Worm (Caenorhabditis elegans) whole organism, L2 larva: ENCODE results near the gene srh-216.

Experiments
- C34F6.9 ChIP-seq: fragments of 150-350 bp; optimal IDR thresholded peaks from 2 replicates; lab custom pipeline; 2014; ENCODE audit warnings: missing biosample characterization, missing genetic modification characterization
- F13H6.1 ChIP-seq: sonication (generic microtip); optimal IDR thresholded peaks from 2 replicates; lab custom pipeline; 2016; ENCODE audit warnings: missing genetic modification characterization, missing compliant biosample characterization
- R02D3.7 ChIP-seq: fragments of 150-350 bp; optimal IDR thresholded peaks from 2 replicates; lab custom pipeline; 2014; ENCODE audit warnings: missing biosample characterization, missing genetic modification characterization
- Y55F3AM.14 ChIP-seq: fragments of 200-800 bp; sonication (Bioruptor generic); optimal IDR thresholded peaks from 2 replicates; lab custom pipeline; 2018; ENCODE audit warnings: mild to moderate bottlenecking, missing genetic modification characterization, missing compliant biosample characterization
- alr-1 ChIP-seq: fragments of 150-350 bp; optimal IDR thresholded peaks from 2 replicates; lab custom pipeline; 2014; ENCODE audit warnings: missing biosample characterization, missing genetic modification characterization
- aly-2 ChIP-seq: fragments of 150-350 bp; optimal IDR thresholded peaks from 2 replicates; lab custom pipeline; 2014; ENCODE audit warnings: missing biosample characterization, missing genetic modification characterization
- ama-1 ChIP-seq: fragments of 150-350 bp; optimal IDR thresholded peaks from 2 replicates; lab custom pipeline; 2018; ENCODE audit warnings: inconsistent platforms
- ceh-82 ChIP-seq: fragments of 150-350 bp; optimal IDR thresholded peaks from 2 replicates; lab custom pipeline; 2014; ENCODE audit warnings: missing biosample characterization, missing genetic modification characterization
- crh-2 ChIP-seq: sonication (generic microtip); optimal IDR thresholded peaks from 2 replicates; lab custom pipeline; 2017; ENCODE audit warnings: missing biosample characterization, missing genetic modification characterization
- dmd-4 ChIP-seq: sonication (generic microtip); optimal IDR thresholded peaks from 2 replicates; lab custom pipeline; 2017; ENCODE audit warnings: missing biosample characterization, missing genetic modification characterization
- egl-27 ChIP-seq: sonication (generic microtip); optimal IDR thresholded peaks from 3 replicates; lab custom pipeline; 2017; ENCODE audit warnings: missing biosample characterization, missing genetic modification reagents, missing genetic modification characterization
- gmeb-1 ChIP-seq: fragments of 150-350 bp; optimal IDR thresholded peaks from 2 replicates; lab custom pipeline; 2014; ENCODE audit warnings: missing biosample characterization, missing genetic modification characterization
- lin-11 ChIP-seq: fragments of 150-350 bp; sonication (generic microtip); optimal IDR thresholded peaks from 2 replicates; lab custom pipeline; 2014; ENCODE audit warnings: missing biosample characterization, missing genetic modification characterization, inconsistent platforms, mixed read lengths
- lin-39 ChIP-seq: fragments of 150-350 bp; optimal IDR thresholded peaks from 2 replicates; lab custom pipeline; 2014; ENCODE audit warnings: missing biosample characterization, missing genetic modification reagents, missing genetic modification characterization
- lsy-2 ChIP-seq, 2 experiments: fragments of 150-350 bp in 1 of 2; sonication (generic microtip) in 1 of 2; optimal IDR thresholded peaks; 2 replicates each; lab custom pipeline; 2014 to 2017; ENCODE audit warnings: missing biosample characterization in 2 of 2, missing genetic modification characterization in 2 of 2
- mab-5 ChIP-seq: fragments of 150-350 bp; optimal IDR thresholded peaks from 2 replicates; lab custom pipeline; 2014; ENCODE audit warnings: missing biosample characterization, missing genetic modification characterization
- mbf-1 ChIP-seq: sonication (generic microtip); optimal IDR thresholded peaks from 2 replicates; lab custom pipeline; 2017; ENCODE audit warnings: missing biosample characterization, missing genetic modification characterization
- mdl-1 ChIP-seq, 2 experiments: fragments of 150-350 bp in 1 of 2; sonication (generic microtip) in 1 of 2; optimal IDR thresholded peaks; 2 replicates each; lab custom pipeline; 2017; ENCODE audit warnings: missing biosample characterization in 2 of 2, missing genetic modification characterization in 2 of 2
- nhr-10 ChIP-seq: sonication (generic microtip); optimal IDR thresholded peaks from 2 replicates; lab custom pipeline; 2017; ENCODE audit warnings: missing biosample characterization, missing genetic modification characterization
- nhr-12 ChIP-seq: fragments of 150-350 bp; optimal IDR thresholded peaks from 2 replicates; lab custom pipeline; 2014; ENCODE audit warnings: missing biosample characterization, missing genetic modification characterization
- nhr-129 ChIP-seq: fragments of 150-350 bp; optimal IDR thresholded peaks from 2 replicates; lab custom pipeline; 2014; ENCODE audit warnings: missing biosample characterization, missing genetic modification characterization
- nhr-23 ChIP-seq: fragments of 150-350 bp; optimal IDR thresholded peaks from 2 replicates; lab custom pipeline; 2014; ENCODE audit warnings: missing biosample characterization, missing genetic modification reagents, missing genetic modification characterization
- nhr-237 ChIP-seq: fragments of 150-350 bp; optimal IDR thresholded peaks from 2 replicates; lab custom pipeline; 2014; ENCODE audit warnings: missing biosample characterization, missing genetic modification characterization
- nhr-25 ChIP-seq: fragments of 150-350 bp; sonication (generic microtip); optimal IDR thresholded peaks from 3 replicates; lab custom pipeline; 2014; ENCODE audit warnings: missing biosample characterization, missing genetic modification characterization
- nhr-6 ChIP-seq: fragments of 150-350 bp; optimal IDR thresholded peaks from 2 replicates; lab custom pipeline; 2014; ENCODE audit warnings: missing biosample characterization, missing genetic modification characterization
- nhr-77 ChIP-seq: fragments of 150-350 bp; optimal IDR thresholded peaks from 2 replicates; lab custom pipeline; 2014; ENCODE audit warnings: missing biosample characterization, missing genetic modification characterization
- peb-1 ChIP-seq: fragments of 150-350 bp; optimal IDR thresholded peaks from 2 replicates; lab custom pipeline; 2014; ENCODE audit warnings: missing biosample characterization, missing genetic modification characterization
- sem-4 ChIP-seq: fragments of 150-350 bp; optimal IDR thresholded peaks from 2 replicates; lab custom pipeline; 2014; ENCODE audit warnings: missing biosample characterization, missing genetic modification reagents, missing genetic modification characterization
- skn-1 ChIP-seq: sonication (generic microtip); optimal IDR thresholded peaks from 2 replicates; lab custom pipeline; 2017; ENCODE audit warnings: missing biosample characterization, missing genetic modification characterization
- sma-9 ChIP-seq, 2 experiments: fragments of 150-350 bp in 1 of 2; sonication (generic microtip) in 1 of 2; optimal IDR thresholded peaks; 2 replicates each; lab custom pipeline; 2014 to 2016; ENCODE audit warnings: missing genetic modification characterization in 2 of 2, mild to moderate bottlenecking in 1 of 2, missing biosample characterization in 1 of 2, missing compliant biosample characterization in 1 of 2, missing genetic modification reagents in 1 of 2, moderate library complexity in 1 of 2
- snpc-4 ChIP-seq: fragments of 150-350 bp; optimal IDR thresholded peaks from 2 replicates; lab custom pipeline; 2014; ENCODE audit warnings: missing biosample characterization, missing genetic modification characterization
- unc-39 ChIP-seq: fragments of 150-350 bp; optimal IDR thresholded peaks from 2 replicates; lab custom pipeline; 2014; ENCODE audit warnings: missing biosample characterization, missing genetic modification characterization
- zag-1 ChIP-seq: fragments of 150-350 bp; optimal IDR thresholded peaks from 2 replicates; lab custom pipeline; 2014; ENCODE audit warnings: missing biosample characterization, missing genetic modification characterization
- ztf-11 ChIP-seq: sonication (generic microtip); optimal IDR thresholded peaks from 2 replicates; lab custom pipeline; 2017; ENCODE audit warnings: missing biosample characterization, missing genetic modification characterization
- ztf-4 ChIP-seq: fragments of 150-350 bp; optimal IDR thresholded peaks from 2 replicates; lab custom pipeline; 2014; ENCODE audit warnings: missing biosample characterization, missing genetic modification characterization

srh-216 gene

DNA sequence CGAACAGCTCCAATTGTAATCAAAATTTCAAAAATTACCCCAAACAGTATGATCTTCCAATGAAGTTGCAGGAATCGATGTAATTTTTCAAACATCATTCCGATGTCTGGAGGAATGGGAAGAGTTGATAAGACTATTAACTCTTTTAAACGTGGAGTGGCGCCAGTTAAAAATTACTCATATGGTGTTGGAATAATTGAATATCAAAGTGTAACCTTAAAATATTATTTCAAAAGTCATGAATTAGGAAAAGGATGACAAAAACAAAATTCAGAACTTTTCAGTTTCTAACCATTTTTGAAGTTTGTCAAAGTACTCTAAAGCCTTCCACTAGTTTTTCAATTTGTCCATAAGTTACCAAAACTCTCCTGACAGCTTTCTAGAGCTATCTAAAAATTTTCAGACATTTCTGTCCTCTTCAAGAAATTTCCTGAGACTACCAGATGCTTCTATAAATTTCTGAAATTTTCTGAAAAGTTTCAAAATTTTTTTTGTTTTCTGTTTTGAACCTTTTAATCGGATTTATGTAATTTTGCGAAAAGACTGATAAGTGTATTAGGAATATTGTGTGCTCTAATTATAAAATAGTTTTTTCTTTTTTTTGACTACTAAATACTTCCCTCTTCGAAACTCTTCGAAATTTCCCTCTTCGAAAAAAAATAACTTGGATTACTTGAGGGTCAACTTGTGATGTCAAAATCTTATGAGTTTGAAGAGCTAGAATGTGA, 26.7 kb upstream of the srh-216 start, which contains the start of the genes clec-35 and clec-27:
Gene clec-35, minus strand, starts transcription at position 101 of the 728 bp plus-strand sequence.
Gene clec-27, plus strand, starts transcription at position 678 of the 728 bp plus-strand sequence.
- TF ChIP-seq lin-39 (no peak), Y55F3AM.14 (GFP tag; lab: Kevin White, UChicago) (no peak), F13H6.1 (no peak), zag-1 (tag; lab: Kevin White, UChicago) (no peak), gmeb-1 (tag; lab: Kevin White, UChicago) (no peak)

- TF ChIP-seq zag-1 (tag; lab: Kevin White, UChicago) (no peak), nhr-23 (tag; lab: Kevin White, UChicago) (no peak), egl-27 (tag; lab: Kevin White, UChicago) (no peak), lin-11 (tag; lab: Kevin White, UChicago) (no peak), C34F6.9 (tag; lab: Kevin White, UChicago) (no peak), aly-2 (tag; lab: Kevin White, UChicago) (no peak), mdl-1 (tag; optimal IDR thresholded peaks at IDR 0.05; lab: Kevin White, UChicago) (no peak), nhr-237 (no peak), R02D3.7 (no peak), nhr-129 (tag; lab: Kevin White, UChicago) (no peak), dmd-4 (no peak)
Observed at ce11 chrV:16852002-16852401, 24.6 kb upstream of the srh-216 start, which contains the start of gene clec-37. clec-37 (minus strand) TSS chrV:16852102.

DNA sequence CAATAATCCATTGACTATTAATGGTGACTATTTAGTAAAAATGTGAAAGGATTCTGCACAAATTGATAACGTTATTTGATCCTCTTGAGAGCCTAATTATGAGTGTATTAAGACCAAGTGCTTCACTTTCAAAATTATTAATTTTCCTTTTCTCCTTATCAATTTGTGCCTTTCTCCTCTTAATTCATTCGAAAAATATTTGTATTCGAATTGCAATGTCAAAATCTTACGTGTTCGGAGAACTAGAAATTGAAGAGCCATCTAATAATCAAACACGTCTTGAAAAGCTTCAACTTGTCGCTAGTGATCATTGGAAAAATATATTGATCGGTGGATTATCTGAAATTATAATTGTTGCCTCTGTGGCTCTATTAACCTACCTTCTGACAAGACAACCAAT, 21.1 kb upstream of the srh-216 start, which contains the start of the genes clec-36 and clec-26:
Gene clec-36, minus strand, starts transcription at position 101 of the 400 bp plus-strand sequence.
Gene clec-26, plus strand, starts transcription at position 114 of the 400 bp plus-strand sequence.
- TF ChIP-seq crh-2 = no peak
- TF ChIP-seq dmd-4 = no peak
- TF ChIP-seq alr-1 (tag; lab: Kevin White, UChicago) = no peak
- no peak for TF ChIP-seq C34F6.9 (tag; lab: Kevin White, UChicago)
- no peak for TF ChIP-seq mbf-1 (tag; lab: Kevin White, UChicago)
- TF ChIP-seq sma-9 (GFP tag; optimal IDR thresholded peaks at IDR 0.05; lab: Kevin White, UChicago) = no peak
- TF ChIP-seq sma-9 (tag; optimal IDR thresholded peaks at IDR 0.05; lab: Kevin White, UChicago) = no peak
- no peak for TF ChIP-seq nhr-77 (tag; lab: Kevin White, UChicago)
- no peak for TF ChIP-seq ztf-11 (tag; lab: Kevin White, UChicago)
- no peak for TF ChIP-seq aly-2 (tag; lab: Kevin White, UChicago)
- TF ChIP-seq peb-1 (tag; lab: Kevin White, UChicago) = no peak
- TF ChIP-seq unc-39 = no peak
- no peak for TF ChIP-seq nhr-6
- TF ChIP-seq ztf-4 (tag; lab: Kevin White, UChicago) = no peak
- TF ChIP-seq ceh-82 = no peak

- TF ChIP-seq nhr-129 (tag; lab: Kevin White, UChicago) (no peak), ztf-4 (tag; lab: Kevin White, UChicago) (no peak), nhr-10 (tag; lab: Kevin White, UChicago) (no peak), nhr-6 (no peak), unc-39 (no peak), sem-4 (tag; lab: Kevin White, UChicago) (no peak), nhr-25 (tag; lab: Kevin White, UChicago) (no peak), ama-1 (lab: Kevin White, UChicago) (no peak), zag-1 (tag; lab: Kevin White, UChicago) (no peak), nhr-12 (tag; lab: Kevin White, UChicago) (no peak), skn-1 (tag; lab: Kevin White, UChicago) (no peak), sma-9 (GFP tag; optimal IDR thresholded peaks at IDR 0.05; lab: Kevin White, UChicago) (no peak), sma-9 (tag; optimal IDR thresholded peaks at IDR 0.05; lab: Kevin White, UChicago) (no peak), lsy-2 (tag; optimal IDR thresholded peaks at IDR 0.05; lab: Kevin White, UChicago) (no peak), Y55F3AM.14 (GFP tag; lab: Kevin White, UChicago) (no peak), mab-5 (tag; lab: Kevin White, UChicago) (no peak), snpc-4 (tag; lab: Kevin White, UChicago) (no peak), gmeb-1 (tag; lab: Kevin White, UChicago) (no peak), peb-1 (tag; lab: Kevin White, UChicago) (no peak)
Observed at ce11 chrV:16842941-16843340, 15.6 kb upstream of the srh-216 start, which contains the start of gene clec-25. clec-25 (plus strand) TSS chrV:16843241.
